Worm (Caenorhabditis elegans): ENCODE measurements around the gene cpb-1.

Gene cpb-1

DNA sequence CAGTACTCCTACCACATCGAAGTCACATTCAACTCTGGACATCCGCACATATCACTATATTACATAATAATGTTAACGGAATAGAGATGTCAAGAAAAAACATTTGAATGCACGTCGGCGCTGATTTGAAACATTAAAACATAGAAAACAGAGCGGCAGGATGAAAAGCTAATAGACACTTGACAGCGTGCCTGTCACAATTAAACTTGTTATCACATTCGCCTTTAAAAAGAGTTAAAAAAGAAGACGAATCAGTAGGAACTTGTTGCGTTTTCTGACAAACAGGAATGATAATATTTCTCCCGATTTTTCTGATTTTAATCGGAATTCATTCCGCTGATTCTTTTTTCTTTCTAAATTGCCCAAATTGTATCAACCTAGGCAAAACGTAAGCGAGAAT, 4.5 kb upstream of the cpb-1 start:
- TF ChIP-seq dmd-6 (GFP tag; IDR thresholded peaks at IDR 0.05): peak; percentile 81
- no peak for TF ChIP-seq hif-1 (tag; optimal IDR thresholded peaks at IDR 0.05)
- TF ChIP-seq lin-13 (GFP tag; optimal IDR thresholded peaks at IDR 0.05): no peak
- TF ChIP-seq aly-2 (tag; optimal IDR thresholded peaks at IDR 0.05): no peak
- TF ChIP-seq nhr-6 (tag; optimal IDR thresholded peaks at IDR 0.05): no peak
- no peak for TF ChIP-seq spr-3 (GFP tag; optimal IDR thresholded peaks at IDR 0.05)
- TF ChIP-seq ZK337.2 (GFP tag; IDR thresholded peaks at IDR 0.05): no peak
- TF ChIP-seq nhr-42 (GFP tag; IDR thresholded peaks at IDR 0.05): no peak
- TF ChIP-seq hlh-30 (tag; optimal IDR thresholded peaks at IDR 0.05; ENCODE audit: insufficient read depth): no peak
- TF ChIP-seq php-3 (GFP tag; IDR thresholded peaks at IDR 0.05): peak; percentile 51; the same call in 1 of the 2 replicates
- no peak for TF ChIP-seq nhr-25 (tag; optimal IDR thresholded peaks at IDR 0.05; ENCODE audit: borderline replicate concordance, insufficient read depth)
- no peak for TF ChIP-seq T26A8.4 (GFP tag; IDR thresholded peaks at IDR 0.05)
- TF ChIP-seq unc-130 (GFP tag; optimal IDR thresholded peaks at IDR 0.05): no peak
- TF ChIP-seq zip-11 (GFP tag; IDR thresholded peaks at IDR 0.05): no peak
- TF ChIP-seq rbr-2 (tag; optimal IDR thresholded peaks at IDR 0.05): no peak
- no peak for TF ChIP-seq ctbp-1 (GFP tag; IDR thresholded peaks at IDR 0.05)
- TF ChIP-seq ceh-62 (tag; optimal IDR thresholded peaks at IDR 0.05): no peak
- no peak for TF ChIP-seq cey-2 (tag; optimal IDR thresholded peaks at IDR 0.05; ENCODE audit: borderline replicate concordance, insufficient read depth)
- peak; percentile 31 for TF ChIP-seq nhr-28 (tag; optimal IDR thresholded peaks at IDR 0.05)
- no peak for TF ChIP-seq nhr-11 (tag; optimal IDR thresholded peaks at IDR 0.05)
- TF ChIP-seq jun-1 (tag; optimal IDR thresholded peaks at IDR 0.05): no peak
- TF ChIP-seq daf-19 (GFP tag; conservative IDR thresholded peaks at IDR 0.05): no peak
- no peak for TF ChIP-seq nhr-237 (tag; optimal IDR thresholded peaks at IDR 0.05)
- no peak for TF ChIP-seq hmg-1.1 (GFP tag; IDR thresholded peaks at IDR 0.05)
- TF ChIP-seq snpc-1.2 (GFP tag; IDR thresholded peaks at IDR 0.05): no peak
- no peak for TF ChIP-seq ama-1 (optimal IDR thresholded peaks at IDR 0.05)
- TF ChIP-seq gei-8 (GFP tag; optimal IDR thresholded peaks at IDR 0.05): no peak
- TF ChIP-seq egl-27 (tag; optimal IDR thresholded peaks at IDR 0.05): no peak
- no peak for TF ChIP-seq ceh-32 (tag; optimal IDR thresholded peaks at IDR 0.05; ENCODE audit: poor library complexity)
- no peak for TF ChIP-seq lin-38 (GFP tag; IDR thresholded peaks at IDR 0.05)
- TF ChIP-seq dve-1 (tag; optimal IDR thresholded peaks at IDR 0.05; ENCODE audit: insufficient read depth): peak; percentile 68
- TF ChIP-seq ceh-44 (GFP tag; IDR thresholded peaks at IDR 0.05): no peak
- no peak for TF ChIP-seq daf-16 (GFP tag; optimal IDR thresholded peaks at IDR 0.05)
- TF ChIP-seq daf-16 (tag; optimal IDR thresholded peaks at IDR 0.05): peak; percentile 79
- no peak for TF ChIP-seq mxl-3 (GFP tag; optimal IDR thresholded peaks at IDR 0.05)
- no peak for TF ChIP-seq D1046.2 (GFP tag; IDR thresholded peaks at IDR 0.05)
- TF ChIP-seq nhr-111 (GFP tag; optimal IDR thresholded peaks at IDR 0.05): no peak
- TF ChIP-seq nhr-76 (tag; optimal IDR thresholded peaks at IDR 0.05): no peak
- TF ChIP-seq dpl-1 (GFP tag; optimal IDR thresholded peaks at IDR 0.05): no peak
- no peak for TF ChIP-seq ztf-11 (tag; optimal IDR thresholded peaks at IDR 0.05)
- peak; percentile 65 for TF ChIP-seq hlh-11 (tag; optimal IDR thresholded peaks at IDR 0.05)
- no peak for TF ChIP-seq spr-1 (tag; optimal IDR thresholded peaks at IDR 0.05)
- no peak for TF ChIP-seq nhr-10 (tag; optimal IDR thresholded peaks at IDR 0.05)
- no peak for TF ChIP-seq dmd-9 (GFP tag; IDR thresholded peaks at IDR 0.05)
- no peak for TF ChIP-seq sdz-12 (GFP tag; optimal IDR thresholded peaks at IDR 0.05)
- TF ChIP-seq attf-4 (tag; optimal IDR thresholded peaks at IDR 0.05): no peak
- no peak for TF ChIP-seq zfp-3 (GFP tag; conservative IDR thresholded peaks at IDR 0.05)
- no peak for TF ChIP-seq unc-39 (tag; optimal IDR thresholded peaks at IDR 0.05)

Data from whole organism, L4 larva.